2 fruit fly cellular contexts compared by ENCODE assay signal in the genomic region with DNA sequence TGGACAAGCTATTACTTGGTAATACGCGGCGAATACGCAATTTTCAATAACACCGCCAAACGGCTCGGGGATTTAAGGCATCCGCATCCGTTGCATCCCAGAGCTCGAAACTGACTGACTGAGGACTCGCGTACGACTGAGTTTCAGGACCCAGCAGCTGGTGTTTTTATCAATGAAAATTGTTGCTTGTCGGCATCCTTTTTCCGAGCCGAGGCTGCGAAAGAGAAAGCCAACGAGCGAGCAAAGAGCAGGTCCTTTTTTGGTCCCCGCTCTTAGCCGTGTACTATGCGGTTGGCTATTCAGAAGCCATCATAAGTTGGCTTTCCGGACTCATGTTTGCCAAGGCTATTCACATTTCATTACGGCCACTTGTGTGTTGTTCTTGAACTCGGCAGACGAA.
TF ChIP-seq lines count a peak whose summit lies in the region.

A gene (minus strand): TSS at position 101 of the 400 bp plus-strand sequence.

- no peak for TF ChIP-seq CTCF in whole organism, embryonic (GFP tag; optimal IDR thresholded peaks at IDR 0.05; lab: Kevin White, UChicago)

TF ChIP-seq in whole organism, embryonic, 481 proteins besides CTCF, POLR2A, EP300 and RAD21:
- TF ChIP-seq Deaf1 (tag; optimal IDR thresholded peaks at IDR 0.05; lab: Kevin White, UChicago), result peak; percentile 64
- peak; percentile 30 for TF ChIP-seq scrt (GFP tag; optimal IDR thresholded peaks at IDR 0.05; lab: Kevin White, UChicago)
- TF ChIP-seq emc (GFP tag; optimal IDR thresholded peaks at IDR 0.05; lab: Kevin White, UChicago), result no peak

TF ChIP-seq in whole organism, prepupa, 60 proteins besides CTCF, POLR2A, EP300 and RAD21:
- TF ChIP-seq Hr39 (GFP tag; optimal IDR thresholded peaks at IDR 0.05; lab: Kevin White, UChicago) (no peak), CG6792 (GFP tag; optimal IDR thresholded peaks at IDR 0.05; lab: Kevin White, UChicago) (no peak), dsx (GFP tag; optimal IDR thresholded peaks at IDR 0.05; lab: Kevin White, UChicago; ENCODE audit: poor library complexity, severe bottlenecking) (no peak), svp (GFP tag; lab: Kevin White, UChicago) (peak; percentile 27), spab (GFP tag; optimal IDR thresholded peaks at IDR 0.05; lab: Kevin White, UChicago) (no peak)
TF ChIP-seq in whole organism, prepupa: peak in this region for 1.
